Fruit fly (Drosophila melanogaster) whole organism, wandering third instar larva: Measurements from ENCODE around the gene Nelf-A.

Experiments
- Abd-B ChIP-seq: fragments of >200 bp; optimal IDR thresholded peaks from 2 replicates; lab custom pipeline; 2017; ENCODE audit warnings: missing biosample characterization, missing genetic modification characterization
- CG32264 ChIP-seq: fragments of 200-800 bp; sonication (Bioruptor generic); optimal IDR thresholded peaks from 2 replicates; lab custom pipeline; 2016; ENCODE audit warnings: missing biosample characterization, missing genetic modification characterization
- CG9705 ChIP-seq: fragments of 200-800 bp; sonication (Bioruptor generic); optimal IDR thresholded peaks from 2 replicates; lab custom pipeline; 2018; ENCODE audit warnings: missing biosample characterization, mild to moderate bottlenecking, missing genetic modification characterization
- CrebA ChIP-seq: fragments of 200-800 bp; sonication (Bioruptor generic); optimal IDR thresholded peaks from 2 replicates; lab custom pipeline; 2016; ENCODE audit warnings: missing biosample characterization, mild to moderate bottlenecking, missing genetic modification characterization, borderline replicate concordance
- Dfd ChIP-seq: fragments of >200 bp; optimal IDR thresholded peaks from 2 replicates; lab custom pipeline; 2017; ENCODE audit warnings: missing biosample characterization, missing genetic modification characterization
- Dif ChIP-seq: fragments of 200-275, 200-300 bp; sonication (Bioruptor generic); optimal IDR thresholded peaks from 2 replicates; lab custom pipeline; 2018; ENCODE audit warnings: missing biosample characterization, missing genetic modification characterization; ENCODE audit not compliant: partially characterized antibody
- GATAd ChIP-seq: sonication (Bioruptor generic); optimal IDR thresholded peaks from 2 replicates; lab custom pipeline; 2016; ENCODE audit warnings: missing biosample characterization, missing genetic modification characterization
- HLH106 ChIP-seq: fragments of 200-800 bp; optimal IDR thresholded peaks from 3 replicates; lab custom pipeline; 2019; ENCODE audit warnings: missing biosample characterization, mild to moderate bottlenecking, missing genetic modification characterization, moderate library complexity
- Hnf4 ChIP-seq: fragments of 200-800 bp; sonication (Bioruptor generic); optimal IDR thresholded peaks from 2 replicates; lab custom pipeline; 2016; ENCODE audit warnings: missing biosample characterization, mild to moderate bottlenecking, missing genetic modification characterization
- Hr78 ChIP-seq: fragments of >200 bp; optimal IDR thresholded peaks from 2 replicates; lab custom pipeline; 2017; ENCODE audit warnings: missing biosample characterization, missing genetic modification characterization
- Hr83 ChIP-seq: fragments of 200-300 bp; sonication (Bioruptor generic); optimal IDR thresholded peaks from 2 replicates; lab custom pipeline; 2016; ENCODE audit warnings: missing biosample characterization, mild to moderate bottlenecking, missing genetic modification characterization, moderate library complexity; ENCODE audit not compliant: poor library complexity, severe bottlenecking
- Jra ChIP-seq: sonication (Bioruptor generic); optimal IDR thresholded peaks from 2 replicates; lab custom pipeline; 2016; ENCODE audit warnings: missing biosample characterization, missing genetic modification characterization
- Mio ChIP-seq: sonication (Bioruptor generic); optimal IDR thresholded peaks from 2 replicates; lab custom pipeline; 2016; ENCODE audit warnings: missing biosample characterization, missing genetic modification characterization
- Myc ChIP-seq: fragments of >200 bp; optimal IDR thresholded peaks from 2 replicates; lab custom pipeline; 2017
- N ChIP-seq: fragments of >200 bp; optimal IDR thresholded peaks from 2 replicates; lab custom pipeline; 2018; ENCODE audit warnings: missing biosample characterization, missing external identifiers, missing genetic modification characterization
- OdsH ChIP-seq: fragments of 200-800 bp; sonication (Bioruptor generic); optimal IDR thresholded peaks from 2 replicates; lab custom pipeline; 2016; ENCODE audit warnings: missing biosample characterization, mild to moderate bottlenecking, missing genetic modification characterization
- Rel ChIP-seq, 2 experiments: fragments of 200-800 bp; sonication (Bioruptor generic) in 1 of 2; optimal IDR thresholded peaks; 2 replicates in 1 of 2; 3 replicates in 1 of 2; lab custom pipeline; 2016 to 2019; ENCODE audit warnings: mild to moderate bottlenecking in 2 of 2, missing biosample characterization in 2 of 2, missing genetic modification characterization in 2 of 2, moderate library complexity in 1 of 2
- Sp1 ChIP-seq: fragments of 200-800 bp; sonication (Bioruptor generic); optimal IDR thresholded peaks from 3 replicates; lab custom pipeline; 2019; ENCODE audit warnings: missing biosample characterization, mild to moderate bottlenecking, missing genetic modification characterization, moderate library complexity
- Vsx2 ChIP-seq: fragments of 200-300, 225-300 bp; sonication (Bioruptor generic); optimal IDR thresholded peaks from 2 replicates; lab custom pipeline; 2018; ENCODE audit warnings: missing biosample characterization, missing genetic modification characterization; ENCODE audit not compliant: partially characterized antibody
- br ChIP-seq: fragments of 200-800 bp; sonication (Bioruptor generic); optimal IDR thresholded peaks from 2 replicates; lab custom pipeline; 2016; ENCODE audit warnings: missing biosample characterization, missing genetic modification characterization
- brk ChIP-seq: fragments of 200-800 bp; sonication (Bioruptor generic); optimal IDR thresholded peaks from 2 replicates; lab custom pipeline; 2016; ENCODE audit warnings: missing biosample characterization, mild to moderate bottlenecking, missing genetic modification characterization
- dl ChIP-seq, 2 experiments: fragments of 175-275, 200-275 bp in 1 of 2; fragments of 200-275 bp in 1 of 2; sonication (Bioruptor generic); optimal IDR thresholded peaks; lab custom pipeline; 2018; ENCODE audit warnings: mild to moderate bottlenecking in 2 of 2, missing biosample characterization in 2 of 2, missing genetic modification characterization in 2 of 2, moderate library complexity in 2 of 2; ENCODE audit not compliant: partially characterized antibody in 2 of 2, insufficient read depth in 1 of 2
- dmrt93B ChIP-seq: fragments of 200-800 bp; sonication (Bioruptor generic); optimal IDR thresholded peaks from 2 replicates; lab custom pipeline; 2018; ENCODE audit warnings: missing biosample characterization, mild to moderate bottlenecking, missing genetic modification characterization
- dsf ChIP-seq: sonication (Bioruptor generic); optimal IDR thresholded peaks from 2 replicates; lab custom pipeline; 2016; ENCODE audit warnings: missing biosample characterization, missing genetic modification characterization, borderline replicate concordance
- ey ChIP-seq: fragments of 200-800 bp; sonication (Bioruptor generic); optimal IDR thresholded peaks from 2 replicates; lab custom pipeline; 2016; ENCODE audit warnings: missing biosample characterization, missing genetic modification characterization
- foxo ChIP-seq, 2 experiments: fragments of 200-800 bp; sonication (Bioruptor generic); optimal IDR thresholded peaks; 2 replicates in 1 of 2; 3 replicates in 1 of 2; lab custom pipeline; 2016 to 2017; ENCODE audit warnings: missing biosample characterization in 2 of 2, missing genetic modification characterization in 2 of 2
- fru ChIP-seq: fragments of 200-800 bp; sonication (Bioruptor generic); optimal IDR thresholded peaks from 3 replicates; lab custom pipeline; 2016; ENCODE audit warnings: missing biosample characterization, mild to moderate bottlenecking, missing genetic modification characterization
- h ChIP-seq: fragments of 200-800 bp; sonication (Bioruptor generic); optimal IDR thresholded peaks from 3 replicates; lab custom pipeline; 2016; ENCODE audit warnings: missing biosample characterization, mild to moderate bottlenecking, missing genetic modification characterization
- jim ChIP-seq: fragments of 175-275, 200-325 bp; sonication (Bioruptor generic); optimal IDR thresholded peaks from 2 replicates; lab custom pipeline; 2016; ENCODE audit warnings: missing biosample characterization, mild to moderate bottlenecking, missing genetic modification characterization
- lola ChIP-seq: fragments of >200 bp; optimal IDR thresholded peaks from 2 replicates; lab custom pipeline; 2017; ENCODE audit warnings: missing biosample characterization, missing genetic modification characterization
- pan ChIP-seq: fragments of >200 bp; optimal IDR thresholded peaks from 2 replicates; lab custom pipeline; 2017
- psq ChIP-seq: fragments of 200-800 bp; sonication (Bioruptor generic); optimal IDR thresholded peaks from 3 replicates; lab custom pipeline; 2017; ENCODE audit warnings: missing biosample characterization, mild to moderate bottlenecking, missing genetic modification characterization, moderate library complexity
- rgr ChIP-seq: fragments of 200-800 bp; sonication (Bioruptor generic); optimal IDR thresholded peaks from 3 replicates; lab custom pipeline; 2016; ENCODE audit warnings: missing biosample characterization, mild to moderate bottlenecking, missing genetic modification characterization
- sage ChIP-seq: fragments of 200-800 bp; sonication (Bioruptor generic); optimal IDR thresholded peaks from 2 replicates; lab custom pipeline; 2016; ENCODE audit warnings: missing biosample characterization, mild to moderate bottlenecking, missing genetic modification characterization
- sv ChIP-seq: fragments of 200-800 bp; sonication (Bioruptor generic); optimal IDR thresholded peaks from 3 replicates; lab custom pipeline; 2016; ENCODE audit warnings: missing biosample characterization, missing genetic modification characterization
- tai ChIP-seq: sonication (Bioruptor generic); optimal IDR thresholded peaks from 2 replicates; lab custom pipeline; 2016; ENCODE audit warnings: missing biosample characterization, missing genetic modification characterization
- usp ChIP-seq: fragments of >200 bp; optimal IDR thresholded peaks from 2 replicates; lab custom pipeline; 2017; ENCODE audit warnings: missing biosample characterization, missing genetic modification characterization
- woc ChIP-seq: sonication (Bioruptor generic); optimal IDR thresholded peaks from 2 replicates; lab custom pipeline; 2016; ENCODE audit warnings: missing biosample characterization, mild to moderate bottlenecking, missing genetic modification characterization

Nelf-A gene

DNA sequence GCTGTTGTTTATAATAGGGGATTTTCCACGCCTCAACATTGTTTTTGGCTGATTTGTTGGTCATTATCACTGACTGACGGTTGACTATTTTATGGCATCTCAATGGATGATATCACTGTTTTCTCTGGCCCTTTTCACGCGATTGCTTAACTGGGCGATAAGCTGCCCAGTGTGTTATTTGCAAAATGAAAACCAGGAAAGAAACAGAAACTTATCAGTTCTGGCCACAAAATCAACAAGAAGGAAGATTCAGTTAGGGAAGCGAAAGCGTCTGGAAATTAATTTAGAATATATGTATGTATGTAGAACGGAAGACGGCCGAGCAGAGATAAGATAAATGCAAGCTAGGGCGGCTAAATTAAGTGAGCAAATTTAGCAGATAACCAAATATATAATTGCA lies 41.5 kb upstream of the Nelf-A start:
- TF ChIP-seq rgr (GFP tag; lab: Kevin White, UChicago), result no peak
- TF ChIP-seq Dif (GFP tag; lab: Kevin White, UChicago), result no peak
- no peak for TF ChIP-seq Hnf4 (GFP tag; lab: Kevin White, UChicago)
- TF ChIP-seq Abd-B, result no peak
- no peak for TF ChIP-seq brk (GFP tag; lab: Kevin White, UChicago)
- TF ChIP-seq GATAd (GFP tag; lab: Kevin White, UChicago), result no peak

DNA sequence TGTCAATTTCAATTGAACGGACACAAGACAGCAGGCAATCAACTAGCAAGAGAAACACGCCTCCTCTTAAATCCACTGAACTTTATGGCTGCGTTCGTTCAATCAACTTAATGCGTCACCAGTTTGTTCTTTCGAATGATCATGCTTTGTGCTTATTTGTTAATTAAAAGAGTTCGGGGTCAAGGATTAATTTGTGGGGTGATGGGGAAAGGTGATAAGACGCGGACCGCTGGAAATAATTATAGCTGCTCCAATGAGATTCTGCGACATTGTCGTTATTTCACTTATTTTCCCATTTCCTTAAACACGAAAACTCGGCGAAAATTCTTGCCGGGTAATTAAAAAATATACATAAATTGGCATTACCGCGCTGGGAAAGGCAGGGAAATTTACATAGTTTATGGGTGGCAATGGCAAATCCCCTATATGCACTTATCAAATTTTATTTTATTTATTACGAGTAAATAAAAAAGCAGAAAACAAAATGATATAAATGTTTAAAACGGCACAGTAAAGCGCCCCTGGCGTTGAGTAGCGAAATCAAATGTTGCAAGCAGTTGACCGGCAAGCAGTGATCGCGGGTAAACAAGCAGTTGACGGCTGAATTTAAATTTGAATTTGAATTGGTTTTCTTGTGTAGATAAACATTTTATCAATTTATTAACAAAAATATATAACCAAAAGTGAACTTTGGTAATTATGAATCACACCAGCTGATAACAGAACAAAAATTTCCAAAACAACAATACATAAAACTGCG lies 39.0 kb upstream of the Nelf-A start:
- no peak for TF ChIP-seq jim
- TF ChIP-seq CG32264 (GFP tag; lab: Kevin White, UChicago), result no peak
- TF ChIP-seq HLH106, result peak; percentile 44
- TF ChIP-seq psq (GFP tag; lab: Kevin White, UChicago), result no peak
- TF ChIP-seq CrebA (GFP tag; lab: Kevin White, UChicago), result no peak
- peak in 1 of 2 experiments; percentile 43 for TF ChIP-seq foxo (GFP tag; optimal IDR thresholded peaks at IDR 0.05; lab: Kevin White, UChicago)
- no peak for TF ChIP-seq Hr78
- TF ChIP-seq br (GFP tag; lab: Kevin White, UChicago), result no peak
- no peak for TF ChIP-seq Abd-B
- peak; percentile 65 for TF ChIP-seq N
- TF ChIP-seq Jra, result no peak
- peak; percentile 22 for TF ChIP-seq h (GFP tag; lab: Kevin White, UChicago)
- TF ChIP-seq Sp1 (GFP tag; lab: Kevin White, UChicago), result peak; percentile 9
- TF ChIP-seq sv, result peak; percentile 4
- peak; percentile 38 for TF ChIP-seq fru (GFP tag; lab: Kevin White, UChicago)
- no peak for TF ChIP-seq Dfd
- TF ChIP-seq pan (lab: Kevin White, UChicago), result no peak
- no peak for TF ChIP-seq lola (GFP tag; lab: Kevin White, UChicago)
- no peak for TF ChIP-seq brk (GFP tag; lab: Kevin White, UChicago)
- no peak for TF ChIP-seq dsf (GFP tag; lab: Kevin White, UChicago)
- TF ChIP-seq sage (GFP tag; lab: Kevin White, UChicago), result no peak
- TF ChIP-seq Hnf4 (GFP tag; lab: Kevin White, UChicago), result peak; percentile 23
- peak; percentile 14 for TF ChIP-seq Vsx2
- TF ChIP-seq CG9705 (GFP tag; lab: Kevin White, UChicago), result peak; percentile 20
- peak; percentile 47 for TF ChIP-seq rgr (GFP tag; lab: Kevin White, UChicago)
- no peak for TF ChIP-seq woc
- peak; percentile 30 for TF ChIP-seq Myc (lab: Kevin White, UChicago)
- no peak for TF ChIP-seq tai
- TF ChIP-seq GATAd (GFP tag; lab: Kevin White, UChicago), result no peak
- peak; percentile 12 for TF ChIP-seq Hr83 (GFP tag; lab: Kevin White, UChicago)
- no peak for TF ChIP-seq ey (GFP tag; lab: Kevin White, UChicago)
- no peak for TF ChIP-seq Mio (GFP tag; lab: Kevin White, UChicago)
- TF ChIP-seq dmrt93B (GFP tag; lab: Kevin White, UChicago), result peak; percentile 15
- TF ChIP-seq Rel (GFP tag; optimal IDR thresholded peaks at IDR 0.05; lab: Kevin White, UChicago), result no peak
- TF ChIP-seq Rel (tag; optimal IDR thresholded peaks at IDR 0.05; lab: Kevin White, UChicago), result no peak
- TF ChIP-seq dl (GFP tag; optimal IDR thresholded peaks at IDR 0.05; lab: Kevin White, UChicago; ENCODE audit: insufficient read depth in 1 of 2, partially characterized antibody in 2 of 2), result no peak
- no peak for TF ChIP-seq Dif (GFP tag; lab: Kevin White, UChicago)
- TF ChIP-seq usp (GFP tag; lab: Kevin White, UChicago), result no peak
- TF ChIP-seq OdsH (GFP tag; lab: Kevin White, UChicago), result peak; percentile 11
